Fruit fly (Drosophila melanogaster) whole organism, wandering third instar larva: Measurements from ENCODE around the gene Ror.

Source experiments
- Abd-B ChIP-seq: fragments of >200 bp; optimal IDR thresholded peaks from 2 replicates; lab custom pipeline; 2017; ENCODE audit warnings: missing biosample characterization, missing genetic modification characterization
- CG32264 ChIP-seq: fragments of 200-800 bp; sonication (Bioruptor generic); optimal IDR thresholded peaks from 2 replicates; lab custom pipeline; 2016; ENCODE audit warnings: missing biosample characterization, missing genetic modification characterization
- CG9705 ChIP-seq: fragments of 200-800 bp; sonication (Bioruptor generic); optimal IDR thresholded peaks from 2 replicates; lab custom pipeline; 2018; ENCODE audit warnings: missing biosample characterization, mild to moderate bottlenecking, missing genetic modification characterization
- CrebA ChIP-seq: fragments of 200-800 bp; sonication (Bioruptor generic); optimal IDR thresholded peaks from 2 replicates; lab custom pipeline; 2016; ENCODE audit warnings: missing biosample characterization, mild to moderate bottlenecking, missing genetic modification characterization, borderline replicate concordance
- Dfd ChIP-seq: fragments of >200 bp; optimal IDR thresholded peaks from 2 replicates; lab custom pipeline; 2017; ENCODE audit warnings: missing biosample characterization, missing genetic modification characterization
- Dif ChIP-seq: fragments of 200-275, 200-300 bp; sonication (Bioruptor generic); optimal IDR thresholded peaks from 2 replicates; lab custom pipeline; 2018; ENCODE audit warnings: missing biosample characterization, missing genetic modification characterization; ENCODE audit not compliant: partially characterized antibody
- GATAd ChIP-seq: sonication (Bioruptor generic); optimal IDR thresholded peaks from 2 replicates; lab custom pipeline; 2016; ENCODE audit warnings: missing biosample characterization, missing genetic modification characterization
- HLH106 ChIP-seq: fragments of 200-800 bp; optimal IDR thresholded peaks from 3 replicates; lab custom pipeline; 2019; ENCODE audit warnings: missing biosample characterization, mild to moderate bottlenecking, missing genetic modification characterization, moderate library complexity
- Hnf4 ChIP-seq: fragments of 200-800 bp; sonication (Bioruptor generic); optimal IDR thresholded peaks from 2 replicates; lab custom pipeline; 2016; ENCODE audit warnings: missing biosample characterization, mild to moderate bottlenecking, missing genetic modification characterization
- Hr78 ChIP-seq: fragments of >200 bp; optimal IDR thresholded peaks from 2 replicates; lab custom pipeline; 2017; ENCODE audit warnings: missing biosample characterization, missing genetic modification characterization
- Hr83 ChIP-seq: fragments of 200-300 bp; sonication (Bioruptor generic); optimal IDR thresholded peaks from 2 replicates; lab custom pipeline; 2016; ENCODE audit warnings: missing biosample characterization, mild to moderate bottlenecking, missing genetic modification characterization, moderate library complexity; ENCODE audit not compliant: poor library complexity, severe bottlenecking
- Jra ChIP-seq: sonication (Bioruptor generic); optimal IDR thresholded peaks from 2 replicates; lab custom pipeline; 2016; ENCODE audit warnings: missing biosample characterization, missing genetic modification characterization
- Mio ChIP-seq: sonication (Bioruptor generic); optimal IDR thresholded peaks from 2 replicates; lab custom pipeline; 2016; ENCODE audit warnings: missing biosample characterization, missing genetic modification characterization
- Myc ChIP-seq: fragments of >200 bp; optimal IDR thresholded peaks from 2 replicates; lab custom pipeline; 2017
- N ChIP-seq: fragments of >200 bp; optimal IDR thresholded peaks from 2 replicates; lab custom pipeline; 2018; ENCODE audit warnings: missing biosample characterization, missing external identifiers, missing genetic modification characterization
- OdsH ChIP-seq: fragments of 200-800 bp; sonication (Bioruptor generic); optimal IDR thresholded peaks from 2 replicates; lab custom pipeline; 2016; ENCODE audit warnings: missing biosample characterization, mild to moderate bottlenecking, missing genetic modification characterization
- brk ChIP-seq: fragments of 200-800 bp; sonication (Bioruptor generic); optimal IDR thresholded peaks from 2 replicates; lab custom pipeline; 2016; ENCODE audit warnings: missing biosample characterization, mild to moderate bottlenecking, missing genetic modification characterization
- dl ChIP-seq, 2 experiments: fragments of 175-275, 200-275 bp in 1 of 2; fragments of 200-275 bp in 1 of 2; sonication (Bioruptor generic); optimal IDR thresholded peaks; lab custom pipeline; 2018; ENCODE audit warnings: mild to moderate bottlenecking in 2 of 2, missing biosample characterization in 2 of 2, missing genetic modification characterization in 2 of 2, moderate library complexity in 2 of 2; ENCODE audit not compliant: partially characterized antibody in 2 of 2, insufficient read depth in 1 of 2
- dmrt93B ChIP-seq: fragments of 200-800 bp; sonication (Bioruptor generic); optimal IDR thresholded peaks from 2 replicates; lab custom pipeline; 2018; ENCODE audit warnings: missing biosample characterization, mild to moderate bottlenecking, missing genetic modification characterization
- dsf ChIP-seq: sonication (Bioruptor generic); optimal IDR thresholded peaks from 2 replicates; lab custom pipeline; 2016; ENCODE audit warnings: missing biosample characterization, missing genetic modification characterization, borderline replicate concordance
- ey ChIP-seq: fragments of 200-800 bp; sonication (Bioruptor generic); optimal IDR thresholded peaks from 2 replicates; lab custom pipeline; 2016; ENCODE audit warnings: missing biosample characterization, missing genetic modification characterization
- jim ChIP-seq: fragments of 175-275, 200-325 bp; sonication (Bioruptor generic); optimal IDR thresholded peaks from 2 replicates; lab custom pipeline; 2016; ENCODE audit warnings: missing biosample characterization, mild to moderate bottlenecking, missing genetic modification characterization
- lola ChIP-seq: fragments of >200 bp; optimal IDR thresholded peaks from 2 replicates; lab custom pipeline; 2017; ENCODE audit warnings: missing biosample characterization, missing genetic modification characterization
- pan ChIP-seq: fragments of >200 bp; optimal IDR thresholded peaks from 2 replicates; lab custom pipeline; 2017
- psq ChIP-seq: fragments of 200-800 bp; sonication (Bioruptor generic); optimal IDR thresholded peaks from 3 replicates; lab custom pipeline; 2017; ENCODE audit warnings: missing biosample characterization, mild to moderate bottlenecking, missing genetic modification characterization, moderate library complexity
- rgr ChIP-seq: fragments of 200-800 bp; sonication (Bioruptor generic); optimal IDR thresholded peaks from 3 replicates; lab custom pipeline; 2016; ENCODE audit warnings: missing biosample characterization, mild to moderate bottlenecking, missing genetic modification characterization
- sv ChIP-seq: fragments of 200-800 bp; sonication (Bioruptor generic); optimal IDR thresholded peaks from 3 replicates; lab custom pipeline; 2016; ENCODE audit warnings: missing biosample characterization, missing genetic modification characterization
- usp ChIP-seq: fragments of >200 bp; optimal IDR thresholded peaks from 2 replicates; lab custom pipeline; 2017; ENCODE audit warnings: missing biosample characterization, missing genetic modification characterization
- woc ChIP-seq: sonication (Bioruptor generic); optimal IDR thresholded peaks from 2 replicates; lab custom pipeline; 2016; ENCODE audit warnings: missing biosample characterization, mild to moderate bottlenecking, missing genetic modification characterization

Ror gene

dm6 chr2L:10251592-10251991 is at the start of gene Ror:
Ror (plus strand) TSS chr2L:10251843.
- no peak for TF ChIP-seq dsf (GFP tag; lab: Kevin White, UChicago)
- no peak for TF ChIP-seq brk (GFP tag; lab: Kevin White, UChicago)
- TF ChIP-seq woc: no peak
- no peak for TF ChIP-seq sv
- TF ChIP-seq Hr78 (GFP tag; lab: Kevin White, UChicago): no peak
- TF ChIP-seq CG9705 (GFP tag; lab: Kevin White, UChicago): no peak
- TF ChIP-seq Hr83: no peak
- no peak for TF ChIP-seq CG32264 (GFP tag; lab: Kevin White, UChicago)
- no peak for TF ChIP-seq N
- no peak for TF ChIP-seq HLH106 (tag; lab: Kevin White, UChicago)
- no peak for TF ChIP-seq dl (GFP tag; optimal IDR thresholded peaks at IDR 0.05; lab: Kevin White, UChicago; ENCODE audit: insufficient read depth in 1 of 2, partially characterized antibody in 2 of 2)

- TF ChIP-seq CrebA (GFP tag; lab: Kevin White, UChicago) (no peak), HLH106 (tag; lab: Kevin White, UChicago) (no peak), jim (GFP tag; lab: Kevin White, UChicago) (no peak)
Observed at dm6 chr2L:10203933-10204509, 47.6 kb upstream of the Ror start, which contains the start of gene CG34159. CG34159 (minus strand) TSS chr2L:10204317.

dm6 chr2L:10205940-10206339 is 45.7 kb upstream of the Ror start:
- TF ChIP-seq Abd-B (GFP tag; lab: Kevin White, UChicago) (no peak), Dfd (GFP tag; lab: Kevin White, UChicago) (no peak), dmrt93B (GFP tag; lab: Kevin White, UChicago) (no peak), woc (no peak), Hr78 (GFP tag; lab: Kevin White, UChicago) (no peak), dl (GFP tag; optimal IDR thresholded peaks at IDR 0.05; lab: Kevin White, UChicago; ENCODE audit: insufficient read depth in 1 of 2, partially characterized antibody in 2 of 2) (no peak), N (no peak), CrebA (GFP tag; lab: Kevin White, UChicago) (no peak), GATAd (GFP tag; lab: Kevin White, UChicago) (no peak), Myc (lab: Kevin White, UChicago) (no peak), psq (GFP tag; lab: Kevin White, UChicago) (no peak), CG32264 (GFP tag; lab: Kevin White, UChicago) (no peak), rgr (no peak), dsf (GFP tag; lab: Kevin White, UChicago) (no peak)

- TF ChIP-seq CG9705 (GFP tag; lab: Kevin White, UChicago): no peak
- TF ChIP-seq dl (GFP tag; optimal IDR thresholded peaks at IDR 0.05; lab: Kevin White, UChicago; ENCODE audit: insufficient read depth in 1 of 2, partially characterized antibody in 2 of 2): no peak
- TF ChIP-seq OdsH (GFP tag; lab: Kevin White, UChicago): no peak
- no peak for TF ChIP-seq Dif (GFP tag; lab: Kevin White, UChicago)
- TF ChIP-seq rgr: no peak
- TF ChIP-seq jim (GFP tag; lab: Kevin White, UChicago): no peak
- TF ChIP-seq Myc (lab: Kevin White, UChicago): no peak
- no peak for TF ChIP-seq HLH106 (tag; lab: Kevin White, UChicago)
- no peak for TF ChIP-seq Hnf4 (GFP tag; lab: Kevin White, UChicago)
- TF ChIP-seq ey (GFP tag; lab: Kevin White, UChicago): no peak
- TF ChIP-seq woc: no peak
- TF ChIP-seq Jra (GFP tag; lab: Kevin White, UChicago): no peak
- TF ChIP-seq usp: no peak
- no peak for TF ChIP-seq Mio
- no peak for TF ChIP-seq pan (lab: Kevin White, UChicago)
- no peak for TF ChIP-seq psq (GFP tag; lab: Kevin White, UChicago)
- no peak for TF ChIP-seq CG32264 (GFP tag; lab: Kevin White, UChicago)
- TF ChIP-seq sv: no peak
- TF ChIP-seq Hr78 (GFP tag; lab: Kevin White, UChicago): no peak
- no peak for TF ChIP-seq lola (GFP tag; lab: Kevin White, UChicago)
Observed at dm6 chr2L:10206633-10207162, 44.9 kb upstream of the Ror start, which contains the start of gene Snx17. Snx17 (minus strand) TSS chr2L:10206961.
